Fruit fly (Drosophila melanogaster): Measurements from ENCODE around the gene sty.

Gene sty

DNA sequence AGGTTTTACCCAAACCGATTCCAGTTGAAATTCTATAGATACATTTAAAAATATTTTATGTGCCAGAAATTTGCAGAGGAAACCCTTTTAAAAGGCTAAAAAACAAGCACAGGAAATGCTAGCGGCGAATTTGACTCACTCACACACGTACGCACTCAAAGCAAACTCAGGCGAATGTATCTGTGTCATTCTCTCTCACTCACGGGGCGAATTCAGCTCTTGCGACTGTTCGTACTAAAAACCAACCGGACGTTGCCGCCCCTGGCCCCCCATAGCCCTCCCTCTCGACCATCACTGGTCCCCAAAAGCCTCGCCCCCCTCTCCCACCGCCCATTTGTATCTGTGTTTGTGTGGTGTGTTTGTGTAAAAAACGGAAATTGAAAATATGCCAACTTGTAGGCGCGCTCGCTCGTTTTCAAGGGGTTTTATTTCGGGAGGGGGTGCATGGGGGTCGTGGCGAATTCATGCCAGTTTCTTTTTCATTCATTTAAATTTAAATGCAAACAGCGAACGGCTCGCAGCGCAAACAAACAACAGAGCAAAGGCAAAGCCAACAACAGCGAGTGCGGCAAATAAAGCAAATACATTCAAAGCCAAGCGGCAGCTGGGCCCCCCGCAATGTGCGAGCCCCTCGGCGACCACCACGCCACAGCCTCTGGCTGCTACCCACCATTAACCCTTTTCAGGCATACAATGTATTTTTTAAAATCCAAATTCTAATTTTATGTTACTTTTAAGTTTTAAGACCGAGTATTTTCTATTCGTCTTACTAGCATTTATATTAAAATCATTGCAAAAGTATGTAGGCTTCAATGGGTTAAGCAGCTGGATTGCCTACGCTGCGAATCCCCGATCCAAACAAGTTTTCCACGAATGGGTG, 6.3 kb downstream of the sty start (continued):
- peak; percentile 56 for TF ChIP-seq CG16779 (tag; optimal IDR thresholded peaks at IDR 0.05)
- peak; percentile 99 for TF ChIP-seq eg (GFP tag; IDR thresholded peaks at IDR 0.05)
- peak; percentile 97 for TF ChIP-seq CG4318 (GFP tag; optimal IDR thresholded peaks at IDR 0.05)
- peak; percentile 9 for TF ChIP-seq CG6792 (GFP tag; optimal IDR thresholded peaks at IDR 0.05)
- peak; percentile 98 for TF ChIP-seq CG32006 (GFP tag; optimal IDR thresholded peaks at IDR 0.05)
- TF ChIP-seq ss (GFP tag; optimal IDR thresholded peaks at IDR 0.05), result peak; percentile 23 to 53
- peak; percentile 60 for TF ChIP-seq CG1621 (tag; optimal IDR thresholded peaks at IDR 0.05)
- TF ChIP-seq fd59A (GFP tag; optimal IDR thresholded peaks at IDR 0.05), result peak; percentile 65
- peak; percentile 94 for TF ChIP-seq dac (GFP tag; optimal IDR thresholded peaks at IDR 0.05)
- peak; percentile 38 for TF ChIP-seq CG6808 (GFP tag; optimal IDR thresholded peaks at IDR 0.05)
- peak; percentile 97 for TF ChIP-seq fkh (GFP tag; optimal IDR thresholded peaks at IDR 0.05)
- TF ChIP-seq Met (GFP tag; optimal IDR thresholded peaks at IDR 0.05), result peak; percentile 79
- TF ChIP-seq CG11762 (GFP tag; optimal IDR thresholded peaks at IDR 0.05; ENCODE audit: insufficient read depth), result peak; percentile 73
- TF ChIP-seq CG8119 (GFP tag; IDR thresholded peaks at IDR 0.05), result peak; percentile 99
- TF ChIP-seq Sox15 (GFP tag; optimal IDR thresholded peaks at IDR 0.05), result no peak
- TF ChIP-seq CG6276 (GFP tag; optimal IDR thresholded peaks at IDR 0.05), result peak; percentile 98
- TF ChIP-seq spab (GFP tag; optimal IDR thresholded peaks at IDR 0.05), result peak; percentile 52
- peak; percentile 45 for TF ChIP-seq CG10669 (GFP tag; optimal IDR thresholded peaks at IDR 0.05)
- TF ChIP-seq Eip93F (GFP tag; optimal IDR thresholded peaks at IDR 0.05), result no peak
- peak; percentile 90 for TF ChIP-seq pdm3 (GFP tag; optimal IDR thresholded peaks at IDR 0.05)
- peak; percentile 77 for TF ChIP-seq lz (GFP tag; optimal IDR thresholded peaks at IDR 0.05)
- peak; percentile 64 for TF ChIP-seq CG31627 (GFP tag; optimal IDR thresholded peaks at IDR 0.05)
- TF ChIP-seq net (GFP tag; optimal IDR thresholded peaks at IDR 0.05), result peak; percentile 84
- TF ChIP-seq CG6854 (GFP tag; optimal IDR thresholded peaks at IDR 0.05), result peak; percentile 88
- TF ChIP-seq Lpt (GFP tag; optimal IDR thresholded peaks at IDR 0.05), result peak; percentile 86
- peak; percentile 76 for TF ChIP-seq Ets96B (tag; optimal IDR thresholded peaks at IDR 0.05)
- TF ChIP-seq Eip75B (GFP tag; optimal IDR thresholded peaks at IDR 0.05), result peak; percentile 85
- TF ChIP-seq CG3919 (GFP tag; optimal IDR thresholded peaks at IDR 0.05), result peak; percentile 83
- peak; percentile 77 for TF ChIP-seq topi (GFP tag; optimal IDR thresholded peaks at IDR 0.05)
- TF ChIP-seq Hr38 (GFP tag; optimal IDR thresholded peaks at IDR 0.05), result peak; percentile 71
- TF ChIP-seq OdsH (GFP tag; optimal IDR thresholded peaks at IDR 0.05), result peak; percentile 84
- peak; percentile 63 for TF ChIP-seq Smox (GFP tag; optimal IDR thresholded peaks at IDR 0.05)

DNA sequence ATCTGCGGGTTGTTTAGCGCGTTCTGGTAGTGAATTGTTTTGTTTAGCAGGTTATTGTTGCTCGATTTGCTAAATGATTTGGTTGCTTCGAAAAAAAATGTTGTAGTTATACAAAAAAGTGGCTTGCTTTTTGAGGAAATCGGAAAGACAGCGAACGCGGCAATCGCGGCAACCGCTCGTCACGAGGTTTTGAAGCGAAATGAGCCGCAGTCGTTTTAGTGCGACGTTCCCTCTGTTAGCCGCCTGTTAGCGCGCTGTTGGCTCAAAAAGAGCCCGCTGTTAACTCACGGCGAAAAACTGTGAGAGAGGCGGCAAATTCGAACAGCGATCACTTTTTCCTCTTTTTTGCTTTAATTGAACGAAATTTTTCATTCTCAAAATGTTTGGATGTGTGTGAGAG, 7.0 kb downstream of the sty start:
- TF ChIP-seq dsx (GFP tag; optimal IDR thresholded peaks at IDR 0.05; ENCODE audit: poor library complexity, severe bottlenecking) (no peak), svp (GFP tag) (no peak), CG6163 (GFP tag; IDR thresholded peaks at IDR 0.05) (peak; percentile 53; the same call in 2 of the 3 replicates), Sox102F (GFP tag; optimal IDR thresholded peaks at IDR 0.05) (peak; percentile 26), Eip93F (GFP tag; optimal IDR thresholded peaks at IDR 0.05) (no peak), eg (GFP tag; IDR thresholded peaks at IDR 0.05) (peak; percentile 45; the same call in 1 of the 3 replicates), CG7368 (GFP tag; optimal IDR thresholded peaks at IDR 0.05) (no peak), Eip78C (GFP tag) (peak; percentile 77)

DNA sequence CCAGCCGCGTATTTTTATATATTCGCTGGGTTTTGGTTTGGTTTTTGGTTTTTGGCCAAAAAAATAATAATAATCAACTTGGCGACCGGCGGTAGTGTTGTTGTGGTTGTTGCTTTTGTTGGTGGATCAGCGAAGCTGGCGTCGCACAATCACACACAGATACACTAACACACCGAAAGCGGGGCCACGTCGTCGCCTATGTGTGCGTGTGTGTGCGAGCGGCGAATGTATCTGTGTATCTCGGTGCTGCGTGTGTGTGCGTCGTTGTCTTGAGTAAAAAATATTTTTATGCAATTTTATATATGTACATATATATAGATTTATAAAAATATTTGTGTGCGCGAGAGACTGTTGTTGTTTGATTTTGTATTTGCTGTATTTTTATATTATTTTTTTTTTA, 7.6 kb downstream of the sty start:
- TF ChIP-seq Eip78C (GFP tag) (peak; percentile 1), Ets21C (GFP tag; optimal IDR thresholded peaks at IDR 0.05) (no peak), Eip75B (GFP tag; optimal IDR thresholded peaks at IDR 0.05) (no peak), vri (GFP tag; optimal IDR thresholded peaks at IDR 0.05) (peak; percentile 74), esn (GFP tag; optimal IDR thresholded peaks at IDR 0.05) (no peak), eg (GFP tag; IDR thresholded peaks at IDR 0.05) (peak; percentile 40; the same call in 2 of the 3 replicates), CG6792 (GFP tag; optimal IDR thresholded peaks at IDR 0.05) (no peak), CG6276 (GFP tag; optimal IDR thresholded peaks at IDR 0.05) (peak; percentile 57), ss (GFP tag; optimal IDR thresholded peaks at IDR 0.05) (peak in 1 of 2 experiments; percentile 5), CG8632 (GFP tag; optimal IDR thresholded peaks at IDR 0.05) (no peak), CG8119 (GFP tag; IDR thresholded peaks at IDR 0.05) (peak; percentile 38; the same call in 2 of the 3 replicates), svp (GFP tag) (peak; percentile 63), CG6163 (GFP tag; IDR thresholded peaks at IDR 0.05) (peak; percentile 42; the same call in 1 of the 3 replicates), fkh (GFP tag; optimal IDR thresholded peaks at IDR 0.05) (peak; percentile 20), CG15336 (GFP tag; IDR thresholded peaks at IDR 0.05) (peak; percentile 30; the same call in 1 of the 2 replicates), CG1621 (tag; optimal IDR thresholded peaks at IDR 0.05) (peak; percentile 6)
